Worm (Caenorhabditis elegans) whole organism, young adult: ENCODE measurements around the gene R144.13.
"Not testable (repeated sequence)": the region's sequence is repeated elsewhere in the genome, so short reads cannot be mapped to it uniquely, and the experiment has no call there.

Experiments used
- B0019.2 ChIP-seq: fragments of 200-800 bp; sonication (Bioruptor generic); conservative IDR thresholded peaks from 2 replicates; pipeline ENCODE4 v1.3.6; 2022; ENCODE audit warnings: missing genetic modification reagents, missing genetic modification characterization, missing compliant biosample characterization
- B0261.1 ChIP-seq: sonication (generic microtip); optimal IDR thresholded peaks from 2 replicates; lab custom pipeline; 2016; ENCODE audit warnings: mild to moderate bottlenecking, missing genetic modification characterization, moderate library complexity, missing compliant biosample characterization
- C06A6.2 ChIP-seq: fragments of 200-800 bp; sonication (Bioruptor generic); conservative IDR thresholded peaks from 2 replicates; pipeline ENCODE4 v1.3.6; 2022; ENCODE audit warnings: missing genetic modification characterization, missing compliant biosample characterization
- F33H1.4 ChIP-seq: fragments of 200-800 bp; sonication (Bioruptor generic); IDR thresholded peaks from 2 replicates; pipeline ENCODE4 v1.3.6; 2022; ENCODE audit warnings: missing genetic modification reagents, missing genetic modification characterization, missing compliant biosample characterization
- F49E8.2 ChIP-seq: sonication (generic microtip); optimal IDR thresholded peaks from 3 replicates; lab custom pipeline; 2017; ENCODE audit warnings: missing genetic modification characterization, mild to moderate bottlenecking, missing compliant biosample characterization, antibody characterized with exemption, moderate library complexity; ENCODE audit not compliant: insufficient read depth
- Y53F4B.3 ChIP-seq: fragments of 200-800 bp; sonication (Bioruptor generic); IDR thresholded peaks from 2 replicates; pipeline ENCODE4 v1.3.6; 2022; ENCODE audit warnings: missing genetic modification reagents, missing genetic modification characterization, missing compliant biosample characterization
- Y67H2A.10 ChIP-seq: fragments of 200-800 bp; sonication (Bioruptor generic); conservative IDR thresholded peaks from 2 replicates; pipeline ENCODE4 v1.3.6; 2022; ENCODE audit warnings: missing genetic modification reagents, missing genetic modification characterization, missing compliant biosample characterization
- Y95B8A.8 ChIP-seq: fragments of 200-800 bp; sonication (Bioruptor generic); IDR thresholded peaks from 2 replicates; pipeline ENCODE4 v1.3.6; 2022; ENCODE audit warnings: missing genetic modification reagents, missing genetic modification characterization, missing compliant biosample characterization
- ZK185.1 ChIP-seq: sonication (generic microtip); optimal IDR thresholded peaks from 2 replicates; lab custom pipeline; 2016; ENCODE audit warnings: mild to moderate bottlenecking, missing genetic modification characterization, missing compliant biosample characterization; ENCODE audit not compliant: poor library complexity, severe bottlenecking
- aptf-3 ChIP-seq: fragments of 200-800 bp; sonication (Bioruptor generic); IDR thresholded peaks from 2 replicates; pipeline ENCODE4 v1.3.6; 2022; ENCODE audit warnings: missing genetic modification characterization, missing compliant biosample characterization
- bed-2 ChIP-seq: fragments of 200-800 bp; sonication (Bioruptor generic); IDR thresholded peaks from 2 replicates; pipeline ENCODE4 v1.3.6; 2022; ENCODE audit warnings: missing genetic modification reagents, missing genetic modification characterization, missing compliant biosample characterization
- cebp-1 ChIP-seq, 2 experiments: fragments of 200-800 bp in 1 of 2; sonication (Bioruptor generic) in 1 of 2; sonication (generic microtip) in 1 of 2; IDR thresholded peaks in 1 of 2; optimal IDR thresholded peaks in 1 of 2; 2 replicates each; pipeline versions ENCODE4 v1.3.6 to Lab custom; 2017 to 2022; ENCODE audit warnings: missing compliant biosample characterization in 2 of 2, missing genetic modification characterization in 2 of 2, mild to moderate bottlenecking in 1 of 2, missing genetic modification reagents in 1 of 2, moderate library complexity in 1 of 2
- ceh-100 ChIP-seq: fragments of 200-800 bp; sonication (Bioruptor generic); IDR thresholded peaks from 2 replicates; pipeline ENCODE4 v1.3.6; 2022; ENCODE audit warnings: missing genetic modification reagents, missing genetic modification characterization, missing compliant biosample characterization
- ceh-40 ChIP-seq: fragments of 200-800 bp; sonication (Bioruptor generic); IDR thresholded peaks from 2 replicates; pipeline ENCODE4 v1.3.6; 2022; ENCODE audit warnings: missing genetic modification characterization, missing compliant biosample characterization
- dox-1 ChIP-seq: fragments of 200-800 bp; sonication (Bioruptor generic); IDR thresholded peaks from 2 replicates; pipeline ENCODE4 v1.3.6; 2022; ENCODE audit warnings: missing genetic modification reagents, missing genetic modification characterization, missing compliant biosample characterization
- dpff-1 ChIP-seq: sonication (generic microtip); optimal IDR thresholded peaks from 2 replicates; lab custom pipeline; 2017; ENCODE audit warnings: mild to moderate bottlenecking, missing genetic modification characterization, missing compliant biosample characterization
- dpl-1 ChIP-seq: fragments of 150-350 bp; optimal IDR thresholded peaks from 2 replicates; lab custom pipeline; 2014; ENCODE audit warnings: missing biosample characterization, missing genetic modification reagents, missing genetic modification characterization
- ekl-4 ChIP-seq: fragments of 200-800 bp; sonication (Bioruptor generic); IDR thresholded peaks from 2 replicates; pipeline ENCODE4 v1.3.6; 2022; ENCODE audit warnings: missing genetic modification reagents, missing genetic modification characterization, missing compliant biosample characterization
- fkh-3 ChIP-seq: sonication (generic microtip); optimal IDR thresholded peaks from 2 replicates; lab custom pipeline; 2016; ENCODE audit warnings: mild to moderate bottlenecking, missing genetic modification characterization, missing compliant biosample characterization
- him-1 ChIP-seq: sonication (generic microtip); optimal IDR thresholded peaks from 2 replicates; lab custom pipeline; 2016; ENCODE audit warnings: missing genotype, missing genetic modification reagents, missing genetic modification characterization, missing compliant biosample characterization
- hlh-12 ChIP-seq: sonication (generic microtip); optimal IDR thresholded peaks from 2 replicates; lab custom pipeline; 2016; ENCODE audit warnings: missing genetic modification characterization, missing compliant biosample characterization
- hmg-1.2 ChIP-seq: fragments of 200-800 bp; sonication (Bioruptor generic); IDR thresholded peaks from 2 replicates; pipeline ENCODE4 v1.3.6; 2022; ENCODE audit warnings: missing genetic modification reagents, missing genetic modification characterization, missing compliant biosample characterization
- lin-54 ChIP-seq: fragments of 200-800 bp; sonication (Bioruptor generic); optimal IDR thresholded peaks from 2 replicates; lab custom pipeline; 2018; ENCODE audit warnings: mild to moderate bottlenecking, missing genetic modification characterization, missing compliant biosample characterization
- madf-8 ChIP-seq: fragments of 200-800 bp; sonication (Bioruptor generic); conservative IDR thresholded peaks from 2 replicates; pipeline ENCODE4 v1.3.6; 2022; ENCODE audit warnings: missing genetic modification reagents, missing genetic modification characterization, missing compliant biosample characterization
- nfya-1 ChIP-seq: sonication (generic microtip); optimal IDR thresholded peaks from 2 replicates; lab custom pipeline; 2017; ENCODE audit warnings: antibody characterized with exemption, missing compliant biosample characterization, missing genetic modification characterization, borderline replicate concordance; ENCODE audit not compliant: insufficient read depth
- nhr-120 ChIP-seq: fragments of 200-800 bp; sonication (Bioruptor generic); IDR thresholded peaks from 2 replicates; pipeline ENCODE4 v1.3.6; 2022; ENCODE audit warnings: missing genetic modification characterization, missing compliant biosample characterization
- rcor-1 ChIP-seq: fragments of 200-800 bp; sonication (Bioruptor generic); IDR thresholded peaks from 2 replicates; pipeline ENCODE4 v1.3.6; 2022; ENCODE audit warnings: missing genetic modification reagents, missing genetic modification characterization, missing compliant biosample characterization
- rec-8 ChIP-seq, 2 experiments: sonication (generic microtip); optimal IDR thresholded peaks; 2 replicates each; lab custom pipeline; 2016; ENCODE audit warnings: mild to moderate bottlenecking in 2 of 2, missing genetic modification characterization in 2 of 2, missing genetic modification reagents in 2 of 2, missing genotype in 2 of 2, missing biosample characterization in 1 of 2, missing compliant biosample characterization in 1 of 2, moderate library complexity in 1 of 2
- repo-1 ChIP-seq: sonication (generic microtip); optimal IDR thresholded peaks from 2 replicates; lab custom pipeline; 2017; ENCODE audit warnings: mild to moderate bottlenecking, missing genetic modification characterization, missing compliant biosample characterization
- sea-2 ChIP-seq: fragments of 200-800 bp; sonication (Bioruptor generic); IDR thresholded peaks from 2 replicates; pipeline ENCODE4 v1.3.6; 2022; ENCODE audit warnings: missing genetic modification characterization, missing compliant biosample characterization
- snpc-1.3 ChIP-seq: sonication (generic microtip); optimal IDR thresholded peaks from 2 replicates; lab custom pipeline; 2017; ENCODE audit warnings: missing genetic modification characterization, mild to moderate bottlenecking, missing compliant biosample characterization, antibody characterized with exemption, moderate library complexity, missing genotype, missing genetic modification reagents; ENCODE audit not compliant: insufficient read depth
- somi-1 ChIP-seq: fragments of 200-800 bp; sonication (Bioruptor generic); optimal IDR thresholded peaks from 2 replicates; lab custom pipeline; 2018; ENCODE audit warnings: mild to moderate bottlenecking, missing genetic modification characterization, missing compliant biosample characterization
- tbp1 ChIP-seq: fragments of 200-800 bp; sonication (Bioruptor generic); optimal IDR thresholded peaks from 2 replicates; lab custom pipeline; 2018; ENCODE audit warnings: mild to moderate bottlenecking, missing genetic modification characterization, missing compliant biosample characterization
- tlf-1 ChIP-seq: fragments of 200-800 bp; sonication (Bioruptor generic); optimal IDR thresholded peaks from 2 replicates; lab custom pipeline; 2018; ENCODE audit warnings: mild to moderate bottlenecking, missing genetic modification characterization, missing compliant biosample characterization
- unc-130 ChIP-seq: sonication (generic microtip); optimal IDR thresholded peaks from 2 replicates; lab custom pipeline; 2016; ENCODE audit warnings: missing genetic modification reagents, missing genetic modification characterization, missing compliant biosample characterization
- xnd-1 ChIP-seq: sonication (generic microtip); optimal IDR thresholded peaks from 2 replicates; lab custom pipeline; 2016; ENCODE audit warnings: missing genotype, missing genetic modification reagents, missing genetic modification characterization, missing compliant biosample characterization
- ztf-28 ChIP-seq: fragments of 200-800 bp; sonication (Bioruptor generic); IDR thresholded peaks from 2 replicates; pipeline ENCODE4 v1.3.6; 2022; ENCODE audit warnings: missing genetic modification reagents, missing genetic modification characterization, missing compliant biosample characterization

The R144.13 gene

DNA sequence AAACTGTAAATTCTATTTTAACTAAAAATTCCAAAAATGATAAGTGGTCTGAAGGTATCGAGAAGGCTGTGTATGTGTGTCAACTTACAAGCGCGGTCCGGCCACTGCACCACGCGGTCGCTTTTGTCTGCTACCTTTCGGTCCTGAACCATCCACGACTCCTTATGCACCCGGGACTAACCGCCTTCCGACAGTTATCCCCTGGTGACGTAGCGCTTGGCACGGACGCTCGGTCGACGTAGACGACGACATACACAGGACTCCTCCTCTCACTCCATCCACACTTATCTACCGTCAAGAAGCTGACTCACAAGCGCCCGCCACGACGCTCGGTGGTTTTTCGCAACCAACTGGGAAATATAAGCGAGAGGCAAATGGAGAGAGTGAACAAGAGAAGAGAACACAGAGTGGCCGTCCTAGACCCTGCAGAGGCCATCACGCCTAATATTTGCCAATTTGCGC lies 8.3 kb downstream of the R144.13 start (continued):
- TF ChIP-seq ceh-100 (peak; percentile 71), ZK185.1 (tag; lab: Kevin White, UChicago) (peak; percentile 84), madf-8 (0 out of 2 replicates have a peak, but pooled peaks have one; percentile 27), hlh-12 (peak; percentile 8), ekl-4 (peak; percentile 87), B0261.1 (peak; percentile 79), Y95B8A.8 (GFP tag; lab: Robert Waterston, UW) (0 out of 2 replicates have a peak, but pooled peaks have one; percentile 73), repo-1 (tag; lab: Kevin White, UChicago) (peak; percentile 90), him-1 (tag; lab: Kevin White, UChicago) (peak; percentile 55), tlf-1 (GFP tag; lab: Kevin White, UChicago) (peak; percentile 60), cebp-1 (GFP tag; IDR thresholded peaks at IDR 0.05; lab: Robert Waterston, UW) (0 out of 2 replicates have a peak, but pooled peaks have one; percentile 45), bed-2 (GFP tag; lab: Robert Waterston, UW) (0 out of 2 replicates have a peak, but pooled peaks have one; percentile 14), rcor-1 (GFP tag; lab: Robert Waterston, UW) (peak; percentile 93), C06A6.2 (peak; percentile 72; the same call in 1 of the 2 replicates), B0019.2 (peak; percentile 60; the same call in 1 of the 2 replicates), tbp1 (GFP tag; lab: Kevin White, UChicago) (peak; percentile 85), nhr-120 (GFP tag; lab: Robert Waterston, UW) (0 out of 2 replicates have a peak, but pooled peaks have one; percentile 19), somi-1 (peak; percentile 55), dox-1 (GFP tag; lab: Robert Waterston, UW) (peak; percentile 98), hmg-1.2 (GFP tag; lab: Robert Waterston, UW) (peak; percentile 80), fkh-3 (tag; lab: Kevin White, UChicago) (peak; percentile 64)
- not testable (repeated sequence) for TF ChIP-seq cebp-1 (tag; optimal IDR thresholded peaks at IDR 0.05; lab: Kevin White, UChicago)

DNA sequence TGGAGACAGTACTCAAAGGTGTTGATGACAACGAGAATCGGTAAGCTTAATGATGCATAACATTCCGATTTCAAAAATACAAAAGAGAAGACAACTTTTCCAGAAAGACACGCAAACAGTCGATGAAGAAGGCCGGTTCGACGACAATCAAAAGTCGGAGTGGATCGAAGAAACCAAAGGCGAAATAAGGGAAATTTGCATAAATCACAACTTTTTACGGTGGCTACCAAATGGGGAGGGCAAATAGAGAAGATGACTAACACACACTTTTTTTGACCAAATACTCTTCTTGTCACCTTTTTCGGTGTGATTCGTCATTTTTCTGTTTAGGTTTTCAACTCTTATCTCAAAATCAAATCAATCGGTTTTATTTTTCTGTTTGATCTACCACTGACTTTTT lies 13.1 kb downstream of the R144.13 start, which contains the start of gene C45G9.6:
Gene C45G9.6 (plus strand): TSS at position 301 of the 400 bp plus-strand sequence.
- TF ChIP-seq dpl-1 (no peak), unc-130 (GFP tag; lab: Kevin White, UChicago) (no peak), ceh-40 (GFP tag; lab: Robert Waterston, UW) (no peak), xnd-1 (tag; lab: Kevin White, UChicago) (no peak)

DNA sequence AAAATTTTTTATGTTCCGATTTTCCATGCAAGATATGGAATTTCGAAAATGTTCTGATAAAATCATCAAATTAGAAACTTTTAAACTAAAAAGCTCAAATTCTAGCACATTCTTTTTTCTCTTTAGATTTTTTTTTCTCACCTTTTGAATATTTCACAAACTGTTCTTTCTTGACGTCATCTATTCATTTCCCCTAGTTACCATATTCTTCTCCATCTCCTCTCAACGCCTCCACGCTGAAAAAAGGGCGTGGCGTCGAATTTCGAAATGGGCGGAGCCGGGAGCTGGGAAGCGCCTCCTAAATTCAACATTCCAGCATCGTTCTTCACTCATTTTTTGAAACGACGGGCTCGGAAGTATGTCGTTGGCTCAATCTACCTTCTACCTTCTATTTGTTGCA lies 19.0 kb downstream of the R144.13 start, which contains the start of gene nlp-43:
Gene nlp-43 (plus strand): TSS at position 301 of the 400 bp plus-strand sequence.
- TF ChIP-seq lin-54 (GFP tag; lab: Kevin White, UChicago) (no peak), dpff-1 (tag; lab: Kevin White, UChicago) (no peak), aptf-3 (GFP tag; lab: Robert Waterston, UW) (no peak), ztf-28 (GFP tag; lab: Robert Waterston, UW) (no peak), snpc-1.3 (tag; lab: Kevin White, UChicago) (no peak), F33H1.4 (GFP tag; lab: Robert Waterston, UW) (no peak), rec-8 (tag; optimal IDR thresholded peaks at IDR 0.05; lab: Kevin White, UChicago) (no peak), nfya-1 (tag; lab: Kevin White, UChicago) (no peak), Y67H2A.10 (GFP tag; lab: Robert Waterston, UW) (no peak), dpl-1 (no peak), F49E8.2 (tag; lab: Kevin White, UChicago) (no peak), sea-2 (no peak), Y53F4B.3 (no peak)
